Fruit fly (Drosophila melanogaster): ENCODE measurements around the gene Oga.

Gene Oga

dm6 chr3R:21204500-21205167 lies 14.2 kb upstream of the Oga start (continued):
- peak; percentile 69 for TF ChIP-seq Nf-YB (GFP tag; optimal IDR thresholded peaks at IDR 0.05)
- peak; percentile 12 for TF ChIP-seq Fer2 (tag; optimal IDR thresholded peaks at IDR 0.05)
- TF ChIP-seq CG2712 (tag; optimal IDR thresholded peaks at IDR 0.05) = peak; percentile 91
- TF ChIP-seq Gsc (GFP tag; IDR thresholded peaks at IDR 0.05) = 0 out of 2 replicates have a peak, but pooled peaks have one; percentile 35
- peak; percentile 90 for TF ChIP-seq CG8924 (tag; optimal IDR thresholded peaks at IDR 0.05)
- TF ChIP-seq CG2199 (GFP tag; IDR thresholded peaks at IDR 0.05) = peak; percentile 21; the same call in 1 of the 3 replicates
- peak; percentile 87 to 95 for TF ChIP-seq bsh (GFP tag; optimal IDR thresholded peaks at IDR 0.05)
- peak; percentile 25 for TF ChIP-seq CG12299 (tag; optimal IDR thresholded peaks at IDR 0.05)
- peak; percentile 6 for TF ChIP-seq vfl (GFP tag; optimal IDR thresholded peaks at IDR 0.05)
- peak; percentile 81 for TF ChIP-seq lmd (GFP tag; IDR thresholded peaks at IDR 0.05)
- no peak for TF ChIP-seq MBD-R2 (GFP tag; IDR thresholded peaks at IDR 0.05)
- peak; percentile 63 for TF ChIP-seq CG10462 (GFP tag; optimal IDR thresholded peaks at IDR 0.05)
- peak; percentile 24 for TF ChIP-seq Hmx (GFP tag; optimal IDR thresholded peaks at IDR 0.05)
- peak; percentile 79 for TF ChIP-seq CG5953 (GFP tag; IDR thresholded peaks at IDR 0.05)
- TF ChIP-seq ftz-f1 (GFP tag; optimal IDR thresholded peaks at IDR 0.05) = no peak
- TF ChIP-seq Pdp1 (GFP tag; optimal IDR thresholded peaks at IDR 0.05) = peak; percentile 81 to 88
- TF ChIP-seq CG10147 (GFP tag; optimal IDR thresholded peaks at IDR 0.05) = peak; percentile 69
- TF ChIP-seq CG17186 (GFP tag; optimal IDR thresholded peaks at IDR 0.05) = peak; percentile 86
- TF ChIP-seq trh (GFP tag; optimal IDR thresholded peaks at IDR 0.05) = peak; percentile 60
- TF ChIP-seq HLH4C (GFP tag; IDR thresholded peaks at IDR 0.05; ENCODE audit: partially characterized antibody) = no peak
- peak; percentile 47; the same call in 1 of the 2 replicates for TF ChIP-seq crol (GFP tag; IDR thresholded peaks at IDR 0.05)
- TF ChIP-seq ash1 (GFP tag; optimal IDR thresholded peaks at IDR 0.05) = no peak
- peak; percentile 70; the same call in 1 of the 2 replicates for TF ChIP-seq Nf-YA (GFP tag; IDR thresholded peaks at IDR 0.05)
- TF ChIP-seq CG31441 (GFP tag; IDR thresholded peaks at IDR 0.05) = peak; percentile 82
- peak; percentile 80 for TF ChIP-seq slp2 (GFP tag; optimal IDR thresholded peaks at IDR 0.05)
- TF ChIP-seq Deaf1 (tag; optimal IDR thresholded peaks at IDR 0.05) = peak; percentile 61
- TF ChIP-seq dan (GFP tag; IDR thresholded peaks at IDR 0.05) = no peak
- TF ChIP-seq CG1233 (GFP tag; optimal IDR thresholded peaks at IDR 0.05) = peak; percentile 70
- TF ChIP-seq lov (optimal IDR thresholded peaks at IDR 0.05) = no peak
- TF ChIP-seq lov (GFP tag; IDR thresholded peaks at IDR 0.05) = no peak
- TF ChIP-seq CG6791 (GFP tag; IDR thresholded peaks at IDR 0.05; ENCODE audit: partially characterized antibody) = no peak
- TF ChIP-seq zen2 (GFP tag; IDR thresholded peaks at IDR 0.05; ENCODE audit: partially characterized antibody) = peak; percentile 60; the same call in 2 of the 3 replicates
- TF ChIP-seq CG14965 (GFP tag; optimal IDR thresholded peaks at IDR 0.05; ENCODE audit: borderline replicate concordance) = no peak
- TF ChIP-seq Nf-YC (tag; optimal IDR thresholded peaks at IDR 0.05) = peak; percentile 5
- no peak for TF ChIP-seq pzg (GFP tag; optimal IDR thresholded peaks at IDR 0.05)
- TF ChIP-seq fd96Cb (tag; optimal IDR thresholded peaks at IDR 0.05) = peak; percentile 92
- TF ChIP-seq twi (tag; optimal IDR thresholded peaks at IDR 0.05) = peak; percentile 66
- TF ChIP-seq CG5180 (GFP tag; optimal IDR thresholded peaks at IDR 0.05) = peak; percentile 55
- TF ChIP-seq E2f1 (GFP tag; IDR thresholded peaks at IDR 0.05) = peak; percentile 80
- peak; percentile 74 for TF ChIP-seq disco-r (GFP tag; optimal IDR thresholded peaks at IDR 0.05)
- peak; percentile 92 for TF ChIP-seq CG11504 (tag; optimal IDR thresholded peaks at IDR 0.05)
- peak; percentile 48 for TF ChIP-seq HLH54F (GFP tag; optimal IDR thresholded peaks at IDR 0.05)
- TF ChIP-seq gcm2 (GFP tag; optimal IDR thresholded peaks at IDR 0.05) = peak; percentile 83
- TF ChIP-seq CG11093 (GFP tag; IDR thresholded peaks at IDR 0.05) = peak; percentile 73
- TF ChIP-seq sd (tag; optimal IDR thresholded peaks at IDR 0.05) = peak; percentile 59
- TF ChIP-seq Fer3 (tag; optimal IDR thresholded peaks at IDR 0.05) = peak; percentile 50
- peak; percentile 75 for TF ChIP-seq Lhr (GFP tag; optimal IDR thresholded peaks at IDR 0.05)
- TF ChIP-seq CG16863 (GFP tag; optimal IDR thresholded peaks at IDR 0.05) = peak; percentile 87
- peak; percentile 67 for TF ChIP-seq CG3281 (GFP tag; optimal IDR thresholded peaks at IDR 0.05)
